Worm (Caenorhabditis elegans): ENCODE data around the gene F53C11.9.
A peak's percentile ranks its signal among the peaks of the same experiment; 100 is the strongest.

F53C11.9 gene

DNA sequence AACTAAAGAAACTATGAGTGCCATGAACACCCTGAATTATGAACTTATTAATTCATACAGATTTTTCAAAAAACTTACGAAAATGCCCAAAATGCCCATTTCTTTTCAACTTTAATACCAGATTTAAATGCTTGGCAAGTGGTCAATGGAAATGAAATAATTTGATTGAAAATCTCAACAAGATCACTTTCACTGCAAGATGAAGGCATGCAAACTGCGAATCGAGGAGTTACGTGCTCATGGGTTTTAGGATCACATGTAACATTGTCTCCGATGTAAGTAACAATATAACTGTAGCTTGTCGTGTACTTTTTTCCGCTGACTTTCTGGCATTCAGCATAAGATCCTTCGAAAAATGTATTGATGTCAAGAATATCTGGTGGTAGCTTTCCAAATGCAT lies 3.1 kb downstream of the F53C11.9 start:
- TF ChIP-seq egl-27 (tag; optimal IDR thresholded peaks at IDR 0.05) (no peak), ama-1 (optimal IDR thresholded peaks at IDR 0.05) (no peak), nhr-23 (tag; optimal IDR thresholded peaks at IDR 0.05) (no peak), zag-1 (tag; optimal IDR thresholded peaks at IDR 0.05) (no peak), ZK546.5 (tag; optimal IDR thresholded peaks at IDR 0.05) (no peak), nhr-12 (tag; optimal IDR thresholded peaks at IDR 0.05) (no peak), aly-2 (tag; optimal IDR thresholded peaks at IDR 0.05) (no peak), nhr-25 (tag; optimal IDR thresholded peaks at IDR 0.05) (no peak), nhr-67 (tag; optimal IDR thresholded peaks at IDR 0.05) (no peak), fos-1 (tag; optimal IDR thresholded peaks at IDR 0.05) (no peak), mml-1 (tag; optimal IDR thresholded peaks at IDR 0.05) (no peak), fkh-10 (GFP tag; optimal IDR thresholded peaks at IDR 0.05) (no peak), ceh-82 (tag; optimal IDR thresholded peaks at IDR 0.05) (no peak), nhr-11 (tag; optimal IDR thresholded peaks at IDR 0.05) (no peak), tbx-2 (tag; optimal IDR thresholded peaks at IDR 0.05) (no peak), snpc-4 (tag; optimal IDR thresholded peaks at IDR 0.05) (no peak), nhr-77 (tag; optimal IDR thresholded peaks at IDR 0.05) (no peak)

DNA sequence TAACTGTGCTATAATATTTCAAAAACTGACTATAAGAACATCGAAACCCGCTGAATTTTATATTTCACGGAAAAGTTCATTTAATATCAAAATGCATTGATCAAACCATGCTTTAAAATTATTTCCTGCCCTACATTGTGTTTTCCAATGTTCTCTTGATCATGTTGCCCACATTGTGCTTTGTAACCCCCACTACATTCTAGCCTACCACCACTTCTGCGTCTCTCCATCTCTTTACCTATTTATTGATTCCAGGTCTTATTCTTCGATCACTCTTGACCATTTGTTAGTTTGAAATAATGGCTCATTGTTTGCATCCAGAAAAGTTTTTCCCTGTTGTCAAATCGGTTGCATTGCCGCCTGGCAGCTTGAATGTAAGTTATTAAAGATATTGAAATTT lies 4.4 kb downstream of the F53C11.9 start, which contains the start of gene decr-1.1:
TSS of gene decr-1.1 (plus strand) at position 210 of the 400 bp plus-strand sequence.
- TF ChIP-seq zag-1 (tag; optimal IDR thresholded peaks at IDR 0.05) = no peak
- TF ChIP-seq nhr-11 (tag; optimal IDR thresholded peaks at IDR 0.05) = no peak
- TF ChIP-seq ceh-28 (tag; optimal IDR thresholded peaks at IDR 0.05) = peak; percentile 28
- peak; percentile 7 for TF ChIP-seq nfya-1 (tag; optimal IDR thresholded peaks at IDR 0.05; ENCODE audit: insufficient read depth)
- TF ChIP-seq tbx-2 (tag; optimal IDR thresholded peaks at IDR 0.05) = no peak
- no peak for TF ChIP-seq aly-2 (tag; optimal IDR thresholded peaks at IDR 0.05)
- no peak for TF ChIP-seq nhr-23 (tag; optimal IDR thresholded peaks at IDR 0.05)
- no peak for TF ChIP-seq elt-1 (tag; optimal IDR thresholded peaks at IDR 0.05)
- no peak for TF ChIP-seq unc-39 (tag; optimal IDR thresholded peaks at IDR 0.05)
- TF ChIP-seq ztf-4 (tag; optimal IDR thresholded peaks at IDR 0.05) = no peak
- TF ChIP-seq unc-62 (GFP tag; optimal IDR thresholded peaks at IDR 0.05) = no peak
- TF ChIP-seq lin-15B (tag; optimal IDR thresholded peaks at IDR 0.05) = no peak
- TF ChIP-seq lin-39 (tag; optimal IDR thresholded peaks at IDR 0.05) = no peak
- TF ChIP-seq jun-1 (tag; optimal IDR thresholded peaks at IDR 0.05) = no peak
- no peak for TF ChIP-seq fos-1 (tag; optimal IDR thresholded peaks at IDR 0.05)
- no peak for TF ChIP-seq nhr-12 (tag; optimal IDR thresholded peaks at IDR 0.05)
- TF ChIP-seq ZK546.5 (tag; optimal IDR thresholded peaks at IDR 0.05) = no peak
- no peak for TF ChIP-seq eor-1 (tag; optimal IDR thresholded peaks at IDR 0.05)
- TF ChIP-seq egl-5 (tag; optimal IDR thresholded peaks at IDR 0.05) = no peak
- TF ChIP-seq elt-2 (tag; optimal IDR thresholded peaks at IDR 0.05) = peak; percentile 49
- TF ChIP-seq elt-3 (tag; optimal IDR thresholded peaks at IDR 0.05) = no peak
- TF ChIP-seq egl-27 (tag; optimal IDR thresholded peaks at IDR 0.05) = no peak
- TF ChIP-seq skn-1 (tag; optimal IDR thresholded peaks at IDR 0.05) = no peak
- no peak for TF ChIP-seq fkh-2 (tag; optimal IDR thresholded peaks at IDR 0.05)
- TF ChIP-seq mdl-1 (tag; optimal IDR thresholded peaks at IDR 0.05) = no peak
- TF ChIP-seq pqm-1 (tag; optimal IDR thresholded peaks at IDR 0.05) = peak; percentile 64
- TF ChIP-seq mml-1 (tag; optimal IDR thresholded peaks at IDR 0.05) = no peak
- TF ChIP-seq nhr-25 (tag; optimal IDR thresholded peaks at IDR 0.05) = no peak
- TF ChIP-seq hmg-11 (tag; optimal IDR thresholded peaks at IDR 0.05) = no peak
- no peak for TF ChIP-seq nhr-67 (tag; optimal IDR thresholded peaks at IDR 0.05)
- no peak for TF ChIP-seq lsy-12 (tag; optimal IDR thresholded peaks at IDR 0.05)
- no peak for TF ChIP-seq nhr-43 (tag; optimal IDR thresholded peaks at IDR 0.05; ENCODE audit: poor library complexity, severe bottlenecking)
- TF ChIP-seq fkh-10 (GFP tag; optimal IDR thresholded peaks at IDR 0.05) = no peak
- peak; percentile 37 for TF ChIP-seq pha-4 (tag; optimal IDR thresholded peaks at IDR 0.05)

DNA sequence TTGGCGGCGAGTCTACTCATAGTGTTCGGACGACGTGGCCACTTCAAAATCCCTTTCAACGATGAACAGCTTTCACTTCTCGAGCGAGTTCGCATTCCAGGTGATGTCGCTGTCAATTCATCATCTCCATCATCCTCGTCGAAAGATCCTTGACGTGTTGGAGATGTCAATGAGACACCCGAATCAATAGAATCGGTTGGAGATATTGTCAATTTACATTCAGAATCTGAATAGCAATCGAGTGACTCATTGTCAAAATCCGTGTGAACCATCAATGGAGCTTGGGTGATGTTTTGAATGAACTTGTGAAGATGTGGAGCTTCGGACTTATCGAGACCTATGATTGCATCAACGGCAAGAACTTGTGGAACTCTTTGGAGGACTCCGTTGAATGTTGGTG lies 8.0 kb downstream of the F53C11.9 start:
- no peak for TF ChIP-seq mml-1 (tag; optimal IDR thresholded peaks at IDR 0.05)
- no peak for TF ChIP-seq snpc-4 (tag; optimal IDR thresholded peaks at IDR 0.05)
- no peak for TF ChIP-seq R02D3.7 (tag; optimal IDR thresholded peaks at IDR 0.05)
- no peak for TF ChIP-seq lin-39 (tag; optimal IDR thresholded peaks at IDR 0.05)
- TF ChIP-seq ceh-28 (tag; optimal IDR thresholded peaks at IDR 0.05) = no peak
- no peak for TF ChIP-seq nhr-12 (tag; optimal IDR thresholded peaks at IDR 0.05)
- TF ChIP-seq jun-1 (tag; optimal IDR thresholded peaks at IDR 0.05) = no peak
- no peak for TF ChIP-seq ama-1 (optimal IDR thresholded peaks at IDR 0.05)
- no peak for TF ChIP-seq elt-3 (tag; optimal IDR thresholded peaks at IDR 0.05)
- no peak for TF ChIP-seq nhr-67 (tag; optimal IDR thresholded peaks at IDR 0.05)
- no peak for TF ChIP-seq tbx-2 (tag; optimal IDR thresholded peaks at IDR 0.05)
- no peak for TF ChIP-seq ZK546.5 (tag; optimal IDR thresholded peaks at IDR 0.05)
- no peak for TF ChIP-seq ceh-82 (tag; optimal IDR thresholded peaks at IDR 0.05)
- no peak for TF ChIP-seq elt-2 (tag; optimal IDR thresholded peaks at IDR 0.05)
- TF ChIP-seq unc-62 (GFP tag; optimal IDR thresholded peaks at IDR 0.05) = no peak
- TF ChIP-seq nhr-237 (tag; optimal IDR thresholded peaks at IDR 0.05) = no peak
- no peak for TF ChIP-seq sea-2 (GFP tag; optimal IDR thresholded peaks at IDR 0.05)
- no peak for TF ChIP-seq hmg-11 (tag; optimal IDR thresholded peaks at IDR 0.05)
- no peak for TF ChIP-seq lin-15B (tag; optimal IDR thresholded peaks at IDR 0.05)

All from whole organism, L3 larva.